Worm (Caenorhabditis elegans) whole organism, young adult: ENCODE data around the gene E02C12.10.

Source experiments
- C17E4.6 ChIP-seq: fragments of 200-800 bp; sonication (Bioruptor generic); IDR thresholded peaks from 2 replicates; pipeline ENCODE4 v1.3.6; 2022; ENCODE audit warnings: missing genetic modification reagents, missing genetic modification characterization, missing compliant biosample characterization
- Y95B8A.8 ChIP-seq: fragments of 200-800 bp; sonication (Bioruptor generic); IDR thresholded peaks from 2 replicates; pipeline ENCODE4 v1.3.6; 2022; ENCODE audit warnings: missing genetic modification reagents, missing genetic modification characterization, missing compliant biosample characterization
- die-1 ChIP-seq: sonication (generic microtip); optimal IDR thresholded peaks from 2 replicates; lab custom pipeline; 2016; ENCODE audit warnings: missing genotype, mild to moderate bottlenecking, missing genetic modification characterization, missing compliant biosample characterization
- dpl-1 ChIP-seq: fragments of 150-350 bp; optimal IDR thresholded peaks from 2 replicates; lab custom pipeline; 2014; ENCODE audit warnings: missing biosample characterization, missing genetic modification reagents, missing genetic modification characterization
- somi-1 ChIP-seq: fragments of 200-800 bp; sonication (Bioruptor generic); optimal IDR thresholded peaks from 2 replicates; lab custom pipeline; 2018; ENCODE audit warnings: mild to moderate bottlenecking, missing genetic modification characterization, missing compliant biosample characterization
- xnd-1 ChIP-seq: sonication (generic microtip); optimal IDR thresholded peaks from 2 replicates; lab custom pipeline; 2016; ENCODE audit warnings: missing genotype, missing genetic modification reagents, missing genetic modification characterization, missing compliant biosample characterization
- ztf-18 ChIP-seq: sonication (generic microtip); optimal IDR thresholded peaks from 2 replicates; lab custom pipeline; 2016; ENCODE audit warnings: missing genotype, mild to moderate bottlenecking, missing genetic modification characterization, missing compliant biosample characterization

- no peak for TF ChIP-seq ztf-18 (tag; lab: Kevin White, UChicago)
- no peak for TF ChIP-seq die-1 (tag; lab: Kevin White, UChicago)
- no peak for TF ChIP-seq Y95B8A.8
- TF ChIP-seq C17E4.6 (GFP tag; lab: Robert Waterston, UW): no peak
- no peak for TF ChIP-seq xnd-1
- no peak for TF ChIP-seq dpl-1 (GFP tag; lab: Kevin White, UChicago)
- no peak for TF ChIP-seq somi-1
Measured at ce11 chrV:9381846-9382363, 3.7 kb upstream of the E02C12.10 start, which contains the start of gene E02C12.12.
